Fruit fly (Drosophila melanogaster): ENCODE data around the gene Mnt.

Gene Mnt

DNA sequence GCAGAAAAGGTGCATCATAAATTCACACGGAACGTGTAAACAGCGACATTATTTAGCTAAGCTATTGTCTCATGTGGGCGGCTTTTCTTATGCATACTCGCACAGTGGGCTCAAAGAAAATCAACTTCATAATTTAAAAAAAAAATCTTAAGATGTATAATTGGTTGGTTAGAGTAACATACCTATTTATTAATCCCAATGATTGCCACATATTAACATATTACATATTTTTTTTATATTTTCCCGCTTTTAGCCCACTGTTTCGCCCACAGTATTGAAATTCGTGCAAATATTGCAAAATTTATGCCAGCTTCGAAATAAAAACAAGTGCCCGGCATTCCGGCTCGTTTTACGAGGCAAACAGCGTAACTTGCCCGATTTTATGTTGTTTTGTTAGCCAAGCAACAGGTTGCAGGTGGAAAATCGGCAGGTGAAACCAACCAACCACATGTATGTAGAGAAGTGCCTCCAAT, 4.4 kb upstream of the Mnt start, which contains the start of gene Ilp7 (continued):
- TF ChIP-seq ci (GFP tag; IDR thresholded peaks at IDR 0.05) (peak; percentile 61; the same call in 1 of the 3 replicates), tx (GFP tag; optimal IDR thresholded peaks at IDR 0.05) (no peak), CG17328 (GFP tag; IDR thresholded peaks at IDR 0.05) (no peak), CG6854 (GFP tag; optimal IDR thresholded peaks at IDR 0.05) (no peak), Myb (GFP tag; optimal IDR thresholded peaks at IDR 0.05) (no peak), CG18599 (GFP tag; optimal IDR thresholded peaks at IDR 0.05) (no peak), CHES-1-like (GFP tag; optimal IDR thresholded peaks at IDR 0.05) (no peak), sd (tag; optimal IDR thresholded peaks at IDR 0.05) (no peak), ttk (GFP tag; IDR thresholded peaks at IDR 0.05) (no peak), CG9817 (tag; optimal IDR thresholded peaks at IDR 0.05) (no peak), CG3163 (GFP tag; optimal IDR thresholded peaks at IDR 0.05) (no peak), TFAM (GFP tag; optimal IDR thresholded peaks at IDR 0.05) (no peak), pum (GFP tag; optimal IDR thresholded peaks at IDR 0.05) (no peak), CrebB (tag; optimal IDR thresholded peaks at IDR 0.05) (no peak), Oli (tag; optimal IDR thresholded peaks at IDR 0.05) (no peak), CG32767 (GFP tag; IDR thresholded peaks at IDR 0.05) (0 out of 2 replicates have a peak, but pooled peaks have one; percentile 15), Atf-2 (GFP tag; optimal IDR thresholded peaks at IDR 0.05) (no peak), wor (GFP tag; IDR thresholded peaks at IDR 0.05) (no peak), Ada2b (GFP tag; IDR thresholded peaks at IDR 0.05) (peak; percentile 40; the same call in 1 of the 2 replicates), peb (GFP tag; IDR thresholded peaks at IDR 0.05) (no peak), D (optimal IDR thresholded peaks at IDR 0.05) (no peak), D (GFP tag; optimal IDR thresholded peaks at IDR 0.05) (no peak), ab (GFP tag; optimal IDR thresholded peaks at IDR 0.05) (no peak), exex (tag; optimal IDR thresholded peaks at IDR 0.05) (no peak), Bdp1 (GFP tag; optimal IDR thresholded peaks at IDR 0.05) (no peak), CG34422 (GFP tag; IDR thresholded peaks at IDR 0.05) (peak; percentile 50; the same call in 1 of the 3 replicates), CG11504 (tag; optimal IDR thresholded peaks at IDR 0.05) (peak; percentile 50), CG4360 (GFP tag; IDR thresholded peaks at IDR 0.05) (peak; percentile 19; the same call in 1 of the 2 replicates), lmd (GFP tag; IDR thresholded peaks at IDR 0.05) (peak; percentile 27; the same call in 1 of the 2 replicates), ken (GFP tag; IDR thresholded peaks at IDR 0.05) (no peak), CG4820 (GFP tag; optimal IDR thresholded peaks at IDR 0.05) (peak; percentile 17), so (GFP tag; IDR thresholded peaks at IDR 0.05) (0 out of 3 replicates have a peak, but pooled peaks have one; percentile 53), Elba2 (GFP tag; optimal IDR thresholded peaks at IDR 0.05) (no peak), CG7372 (GFP tag; IDR thresholded peaks at IDR 0.05) (no peak), Ptx1 (GFP tag; IDR thresholded peaks at IDR 0.05) (peak; percentile 42), CG7928 (GFP tag; optimal IDR thresholded peaks at IDR 0.05) (no peak), Optix (GFP tag; IDR thresholded peaks at IDR 0.05) (no peak), tio (GFP tag; optimal IDR thresholded peaks at IDR 0.05) (no peak), dimm (GFP tag; IDR thresholded peaks at IDR 0.05) (no peak), Hey (tag; optimal IDR thresholded peaks at IDR 0.05) (no peak), CG7987 (GFP tag; optimal IDR thresholded peaks at IDR 0.05) (no peak), CG13624 (GFP tag; optimal IDR thresholded peaks at IDR 0.05) (no peak), dmrt99B (tag; optimal IDR thresholded peaks at IDR 0.05) (peak; percentile 30), PHDP (tag; optimal IDR thresholded peaks at IDR 0.05) (no peak), crol (GFP tag; IDR thresholded peaks at IDR 0.05) (no peak), odd (GFP tag; optimal IDR thresholded peaks at IDR 0.05) (no peak), cwo (GFP tag; optimal IDR thresholded peaks at IDR 0.05) (no peak), tna (GFP tag; IDR thresholded peaks at IDR 0.05; ENCODE audit: partially characterized antibody) (no peak), ATbp (GFP tag; optimal IDR thresholded peaks at IDR 0.05) (no peak), nerfin-2 (GFP tag; IDR thresholded peaks at IDR 0.05; ENCODE audit: partially characterized antibody) (no peak), CTCF (GFP tag; optimal IDR thresholded peaks at IDR 0.05) (no peak), Nf-YA (GFP tag; IDR thresholded peaks at IDR 0.05) (0 out of 2 replicates have a peak, but pooled peaks have one; percentile 20), ara (GFP tag; IDR thresholded peaks at IDR 0.05) (no peak)
